Worm (Caenorhabditis elegans): ENCODE data around the gene srh-217.

DNA sequence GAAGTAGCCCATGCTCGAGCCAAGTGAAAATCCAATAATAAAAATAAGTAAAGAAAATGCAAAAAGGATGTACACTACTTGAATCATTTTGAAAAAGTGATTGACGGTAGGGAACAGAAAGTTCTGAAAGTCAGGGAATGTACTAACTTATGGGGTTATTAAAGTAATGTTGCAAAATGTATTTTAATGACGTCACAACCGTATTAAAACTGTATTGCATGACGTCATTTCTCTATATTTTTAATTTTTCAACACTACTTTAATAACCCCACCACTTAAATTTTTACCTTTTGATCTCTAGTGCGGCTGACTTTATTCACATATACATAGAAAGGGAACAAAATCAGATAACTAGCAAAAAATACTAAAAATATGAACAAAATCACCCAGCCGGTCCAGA lies 13.0 kb downstream of the srh-217 start:
- TF ChIP-seq eyg-1 (tag; optimal IDR thresholded peaks at IDR 0.05) (no peak), nhr-232 (tag; optimal IDR thresholded peaks at IDR 0.05) (no peak), ref-2 (tag; optimal IDR thresholded peaks at IDR 0.05) (no peak), dmd-4 (tag; optimal IDR thresholded peaks at IDR 0.05; ENCODE audit: borderline replicate concordance) (no peak), madf-2 (tag; optimal IDR thresholded peaks at IDR 0.05) (no peak), ceh-24 (tag; optimal IDR thresholded peaks at IDR 0.05) (no peak), ama-1 (optimal IDR thresholded peaks at IDR 0.05) (no peak), ets-4 (tag; optimal IDR thresholded peaks at IDR 0.05) (no peak), unc-42 (tag; optimal IDR thresholded peaks at IDR 0.05) (no peak), pha-2 (tag; optimal IDR thresholded peaks at IDR 0.05) (no peak), hlh-13 (GFP tag; optimal IDR thresholded peaks at IDR 0.05) (no peak), mec-3 (tag; optimal IDR thresholded peaks at IDR 0.05; ENCODE audit: borderline replicate concordance) (no peak)
